Fruit fly (Drosophila melanogaster): ENCODE results near the gene Prx1.
A peak's percentile ranks its signal among the peaks of the same experiment; 100 is the strongest.

Gene Prx1

dm6 chr3L:15196711-15197320 is 10.8 kb upstream of the Prx1 start:
- TF ChIP-seq CG34406 (GFP tag; optimal IDR thresholded peaks at IDR 0.05): peak; percentile 18
- no peak for TF ChIP-seq fkh (GFP tag; optimal IDR thresholded peaks at IDR 0.05)
- TF ChIP-seq topi (GFP tag; optimal IDR thresholded peaks at IDR 0.05): peak; percentile 40
- peak; percentile 30 for TF ChIP-seq Met (GFP tag; optimal IDR thresholded peaks at IDR 0.05)
- TF ChIP-seq Smox (GFP tag; optimal IDR thresholded peaks at IDR 0.05): peak; percentile 16
- peak; percentile 14 for TF ChIP-seq acj6 (GFP tag; optimal IDR thresholded peaks at IDR 0.05)
- peak; percentile 12 for TF ChIP-seq lz (GFP tag; optimal IDR thresholded peaks at IDR 0.05)
- TF ChIP-seq svp (GFP tag): peak; percentile 59
- TF ChIP-seq esn (GFP tag; optimal IDR thresholded peaks at IDR 0.05): peak; percentile 44
- TF ChIP-seq CG8632 (GFP tag; optimal IDR thresholded peaks at IDR 0.05): peak; percentile 3
- no peak for TF ChIP-seq Hr4 (GFP tag; optimal IDR thresholded peaks at IDR 0.05)
- no peak for TF ChIP-seq Eip75B (GFP tag; optimal IDR thresholded peaks at IDR 0.05)
- peak; percentile 82 for TF ChIP-seq Eip78C (GFP tag)

- TF ChIP-seq Eip78C (GFP tag) (no peak), Ets96B (tag; optimal IDR thresholded peaks at IDR 0.05) (no peak), CG3919 (GFP tag; optimal IDR thresholded peaks at IDR 0.05) (no peak), Hr4 (GFP tag; optimal IDR thresholded peaks at IDR 0.05) (no peak), dsx (GFP tag; optimal IDR thresholded peaks at IDR 0.05; ENCODE audit: poor library complexity, severe bottlenecking) (no peak), CG6163 (GFP tag; IDR thresholded peaks at IDR 0.05) (no peak), esn (GFP tag; optimal IDR thresholded peaks at IDR 0.05) (no peak), CG8319 (GFP tag; optimal IDR thresholded peaks at IDR 0.05) (no peak), lz (GFP tag; optimal IDR thresholded peaks at IDR 0.05) (no peak)
Measured at dm6 chr3L:15197978-15198377, 9.7 kb upstream of the Prx1 start.

dm6 chr3L:15199216-15200090 is 8.2 kb upstream of the Prx1 start:
- TF ChIP-seq Eip78C (GFP tag) (peak; percentile 30), Met (GFP tag; optimal IDR thresholded peaks at IDR 0.05) (peak; percentile 1), CG6854 (GFP tag; optimal IDR thresholded peaks at IDR 0.05) (no peak)

- TF ChIP-seq CG10669 (GFP tag; optimal IDR thresholded peaks at IDR 0.05) (no peak), Smox (GFP tag; optimal IDR thresholded peaks at IDR 0.05) (no peak), Eip78C (GFP tag) (peak; percentile 1), CG10631 (GFP tag; optimal IDR thresholded peaks at IDR 0.05) (no peak), CG9139 (GFP tag; optimal IDR thresholded peaks at IDR 0.05) (no peak), CG6854 (GFP tag; optimal IDR thresholded peaks at IDR 0.05) (no peak), acj6 (GFP tag; optimal IDR thresholded peaks at IDR 0.05) (no peak), pdm3 (GFP tag; optimal IDR thresholded peaks at IDR 0.05) (no peak), Blimp-1 (GFP tag; optimal IDR thresholded peaks at IDR 0.05) (no peak), svp (GFP tag) (peak; percentile 56), topi (GFP tag; optimal IDR thresholded peaks at IDR 0.05) (no peak)
Measured at dm6 chr3L:15200280-15200987, 7.2 kb upstream of the Prx1 start.

- TF ChIP-seq spab (GFP tag; optimal IDR thresholded peaks at IDR 0.05) (no peak), CG15336 (GFP tag; IDR thresholded peaks at IDR 0.05) (no peak), fd85E (GFP tag; optimal IDR thresholded peaks at IDR 0.05) (no peak), CG34406 (GFP tag; optimal IDR thresholded peaks at IDR 0.05) (no peak), CG6276 (GFP tag; optimal IDR thresholded peaks at IDR 0.05) (no peak), esn (GFP tag; optimal IDR thresholded peaks at IDR 0.05) (no peak), CG1621 (tag; optimal IDR thresholded peaks at IDR 0.05) (no peak), Eip75B (GFP tag; optimal IDR thresholded peaks at IDR 0.05) (no peak), Eip78C (GFP tag) (no peak), Ets21C (GFP tag; optimal IDR thresholded peaks at IDR 0.05) (no peak), Lpt (GFP tag; optimal IDR thresholded peaks at IDR 0.05) (no peak), CG9139 (GFP tag; optimal IDR thresholded peaks at IDR 0.05) (no peak), Hr39 (GFP tag; optimal IDR thresholded peaks at IDR 0.05) (no peak), CG16779 (tag; optimal IDR thresholded peaks at IDR 0.05) (no peak)
Measured at dm6 chr3L:15201351-15201750, 6.3 kb upstream of the Prx1 start.

Data from whole organism, prepupa.